Worm (Caenorhabditis elegans) whole organism, L4 larva: ENCODE measurements around the gene skpt-1.

Experiments used
- D1046.2 ChIP-seq: fragments of 200-800 bp; sonication (Bioruptor generic); IDR thresholded peaks from 2 replicates; pipeline ENCODE4 v1.3.6; 2022; ENCODE audit warnings: missing genetic modification characterization, missing compliant biosample characterization
- F37D6.2 ChIP-seq: sonication (generic microtip); optimal IDR thresholded peaks from 2 replicates; lab custom pipeline; 2016; ENCODE audit warnings: mild to moderate bottlenecking, missing genetic modification characterization, missing compliant biosample characterization
- F44E2.7 ChIP-seq: fragments of 200-800 bp; sonication (Bioruptor generic); IDR thresholded peaks from 2 replicates; pipeline ENCODE4 v2.1.2; 2022; ENCODE audit warnings: missing genetic modification characterization, missing compliant biosample characterization
- T26A8.4 ChIP-seq: fragments of 200-800 bp; sonication (Bioruptor generic); IDR thresholded peaks from 2 replicates; pipeline ENCODE4 v1.3.6; 2022; ENCODE audit warnings: missing genetic modification characterization, missing compliant biosample characterization
- Y105C5A.15 ChIP-seq: fragments of 200-800 bp; sonication (Bioruptor generic); IDR thresholded peaks from 2 replicates; pipeline ENCODE4 v1.3.6; 2022; ENCODE audit warnings: missing genetic modification characterization, missing compliant biosample characterization
- Y48G9A.11 ChIP-seq: fragments of 200-800 bp; sonication (Bioruptor generic); IDR thresholded peaks from 2 replicates; pipeline ENCODE4 v1.3.6; 2022; ENCODE audit warnings: missing genetic modification reagents, missing genetic modification characterization, missing compliant biosample characterization
- aha-1 ChIP-seq: fragments of 150-350 bp; peaks from one replicate; lab custom pipeline; 2014; ENCODE audit warnings: missing biosample characterization, missing genetic modification characterization
- aly-2 ChIP-seq: sonication (generic microtip); optimal IDR thresholded peaks from 2 replicates; lab custom pipeline; 2018; ENCODE audit warnings: missing biosample characterization, missing genetic modification characterization
- ama-1 ChIP-seq: fragments of 150-350 bp; optimal IDR thresholded peaks from 2 replicates; lab custom pipeline; 2014; ENCODE audit warnings: inconsistent platforms, mixed read lengths
- arid-1 ChIP-seq: fragments of 200-800 bp; sonication (Bioruptor generic); conservative IDR thresholded peaks from 2 replicates; pipeline ENCODE4 v1.3.6; 2022; ENCODE audit warnings: missing genetic modification reagents, missing genetic modification characterization, missing compliant biosample characterization
- attf-4 ChIP-seq: sonication (generic microtip); optimal IDR thresholded peaks from 3 replicates; lab custom pipeline; 2017; ENCODE audit warnings: missing biosample characterization, missing genetic modification characterization
- ceh-28 ChIP-seq: fragments of 150-350 bp; optimal IDR thresholded peaks from 2 replicates; lab custom pipeline; 2014; ENCODE audit warnings: missing biosample characterization, missing genetic modification reagents, missing genetic modification characterization
- ceh-44 ChIP-seq: fragments of 200-800 bp; sonication (Bioruptor generic); IDR thresholded peaks from 2 replicates; pipeline ENCODE4 v1.3.6; 2022; ENCODE audit warnings: missing genetic modification reagents, missing genetic modification characterization, missing compliant biosample characterization
- dpl-1 ChIP-seq: fragments of 150-350 bp; optimal IDR thresholded peaks from 2 replicates; lab custom pipeline; 2014; ENCODE audit warnings: missing biosample characterization, missing genetic modification reagents, missing genetic modification characterization
- hlh-11 ChIP-seq: fragments of 200-800 bp; sonication (Bioruptor generic); optimal IDR thresholded peaks from 2 replicates; lab custom pipeline; 2018; ENCODE audit warnings: mild to moderate bottlenecking, missing genetic modification characterization, missing compliant biosample characterization
- hmg-1.1 ChIP-seq: fragments of 200-800 bp; sonication (Bioruptor generic); IDR thresholded peaks from 2 replicates; pipeline ENCODE4 v1.3.6; 2022; ENCODE audit warnings: missing genetic modification reagents, missing genetic modification characterization, missing compliant biosample characterization
- lim-7 ChIP-seq: fragments of 200-800 bp; sonication (Bioruptor generic); IDR thresholded peaks from 2 replicates; pipeline ENCODE4 v1.3.6; 2022; ENCODE audit warnings: missing genetic modification characterization, missing compliant biosample characterization
- lin-1 ChIP-seq: fragments of 200-800 bp; sonication (Bioruptor generic); IDR thresholded peaks from 2 replicates; pipeline ENCODE4 v1.3.6; 2022; ENCODE audit warnings: missing genetic modification reagents, missing genetic modification characterization, missing compliant biosample characterization
- lin-13 ChIP-seq: fragments of 150-350 bp; optimal IDR thresholded peaks from 2 replicates; lab custom pipeline; 2014; ENCODE audit warnings: missing biosample characterization, missing genetic modification reagents, missing genetic modification characterization
- mdl-1 ChIP-seq, 2 experiments: fragments of 150-350 bp in 1 of 2; sonication (generic microtip) in 1 of 2; optimal IDR thresholded peaks; 2 replicates each; lab custom pipeline; 2014 to 2017; ENCODE audit warnings: missing biosample characterization in 2 of 2, missing genetic modification characterization in 2 of 2
- mxl-3 ChIP-seq: fragments of 200-800 bp; sonication (Bioruptor generic); optimal IDR thresholded peaks from 2 replicates; lab custom pipeline; 2018; ENCODE audit warnings: mild to moderate bottlenecking, missing genetic modification characterization, missing compliant biosample characterization
- nhr-25 ChIP-seq: sonication (generic microtip); optimal IDR thresholded peaks from 2 replicates; lab custom pipeline; 2017; ENCODE audit warnings: missing genetic modification characterization, mild to moderate bottlenecking, missing compliant biosample characterization, antibody characterized with exemption, moderate library complexity, borderline replicate concordance; ENCODE audit not compliant: insufficient read depth
- nhr-28 ChIP-seq: fragments of 150-350 bp; optimal IDR thresholded peaks from 2 replicates; lab custom pipeline; 2014; ENCODE audit warnings: missing biosample characterization, missing genetic modification characterization
- nhr-48 ChIP-seq: sonication (generic microtip); optimal IDR thresholded peaks from 2 replicates; lab custom pipeline; 2016; ENCODE audit warnings: mild to moderate bottlenecking, missing genetic modification characterization, missing compliant biosample characterization
- pha-4 ChIP-seq, 2 experiments: fragments of 150-350 bp in 1 of 2; fragments of 200-800 bp in 1 of 2; sonication (Bioruptor generic) in 1 of 2; IDR thresholded peaks in 1 of 2; optimal IDR thresholded peaks in 1 of 2; 2 replicates each; pipeline versions ENCODE4 v1.3.6 to Lab custom; 2014 to 2022; ENCODE audit warnings: missing genetic modification characterization in 2 of 2, missing genetic modification reagents in 2 of 2, missing biosample characterization in 1 of 2, missing compliant biosample characterization in 1 of 2
- pqm-1 ChIP-seq: sonication (generic microtip); optimal IDR thresholded peaks from 2 replicates; lab custom pipeline; 2017; ENCODE audit warnings: missing biosample characterization, missing genetic modification characterization
- rbr-2 ChIP-seq: sonication (generic microtip); optimal IDR thresholded peaks from 2 replicates; lab custom pipeline; 2016; ENCODE audit warnings: missing genotype, missing genetic modification characterization, missing compliant biosample characterization
- sdz-12 ChIP-seq: fragments of 200-800 bp; sonication (Bioruptor generic); optimal IDR thresholded peaks from 2 replicates; lab custom pipeline; 2018; ENCODE audit warnings: mild to moderate bottlenecking, missing genetic modification characterization, missing compliant biosample characterization
- set-16 ChIP-seq: fragments of 200-800 bp; sonication (Bioruptor generic); IDR thresholded peaks from 2 replicates; pipeline ENCODE4 v1.3.6; 2022; ENCODE audit warnings: missing genetic modification reagents, missing genetic modification characterization, missing compliant biosample characterization
- snpc-1.2 ChIP-seq: fragments of 200-800 bp; sonication (Bioruptor generic); IDR thresholded peaks from 2 replicates; pipeline ENCODE4 v1.3.6; 2022; ENCODE audit warnings: missing genetic modification reagents, missing genetic modification characterization, missing compliant biosample characterization
- snpc-4 ChIP-seq: fragments of 150-350 bp; optimal IDR thresholded peaks from 2 replicates; lab custom pipeline; 2014; ENCODE audit warnings: missing biosample characterization, missing genetic modification characterization

Gene skpt-1

DNA sequence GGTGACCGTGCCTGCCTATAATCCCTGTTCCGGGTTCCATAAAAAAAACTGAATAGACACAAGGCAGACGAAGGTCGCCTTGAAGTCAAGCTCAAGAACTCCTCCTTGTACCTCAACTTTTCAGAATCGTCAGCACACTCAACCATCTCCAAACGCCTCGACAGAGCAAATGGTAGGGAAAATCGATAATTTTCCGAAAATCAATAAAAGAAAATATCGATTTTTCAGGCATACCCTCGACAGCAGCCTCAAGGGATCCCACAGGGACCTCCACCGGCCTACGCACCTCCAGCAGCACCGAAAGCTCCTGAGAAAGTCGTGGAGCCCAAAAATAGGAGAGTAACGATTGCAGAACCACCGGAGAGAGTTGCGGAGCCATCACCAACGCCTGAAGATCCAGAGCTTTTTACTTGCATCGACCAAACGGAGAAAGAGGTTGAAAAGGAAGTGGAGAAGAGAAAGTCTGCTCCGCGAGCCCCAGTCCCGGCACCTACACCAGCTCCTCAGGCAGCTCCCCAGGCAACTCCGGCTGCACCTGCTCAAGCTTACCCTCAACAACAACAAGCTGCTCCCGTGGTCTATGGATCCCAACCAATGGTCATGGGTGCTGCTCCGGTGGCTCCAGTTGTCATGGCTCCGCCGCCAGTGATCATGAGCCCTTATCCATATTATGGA lies 31.4 kb upstream of the skpt-1 start:
- TF ChIP-seq pha-4 (GFP tag; IDR thresholded peaks at IDR 0.05; lab: Robert Waterston, UW) (no peak), pha-4 (tag; optimal IDR thresholded peaks at IDR 0.05; lab: Kevin White, UChicago) (no peak), ceh-28 (tag; lab: Kevin White, UChicago) (peak; percentile 86), hmg-1.1 (GFP tag; lab: Robert Waterston, UW) (0 out of 2 replicates have a peak, but pooled peaks have one; percentile 9), set-16 (GFP tag; lab: Robert Waterston, UW) (peak; percentile 91), arid-1 (GFP tag; lab: Robert Waterston, UW) (no peak), lim-7 (GFP tag; lab: Robert Waterston, UW) (0 out of 2 replicates have a peak, but pooled peaks have one; percentile 45)

DNA sequence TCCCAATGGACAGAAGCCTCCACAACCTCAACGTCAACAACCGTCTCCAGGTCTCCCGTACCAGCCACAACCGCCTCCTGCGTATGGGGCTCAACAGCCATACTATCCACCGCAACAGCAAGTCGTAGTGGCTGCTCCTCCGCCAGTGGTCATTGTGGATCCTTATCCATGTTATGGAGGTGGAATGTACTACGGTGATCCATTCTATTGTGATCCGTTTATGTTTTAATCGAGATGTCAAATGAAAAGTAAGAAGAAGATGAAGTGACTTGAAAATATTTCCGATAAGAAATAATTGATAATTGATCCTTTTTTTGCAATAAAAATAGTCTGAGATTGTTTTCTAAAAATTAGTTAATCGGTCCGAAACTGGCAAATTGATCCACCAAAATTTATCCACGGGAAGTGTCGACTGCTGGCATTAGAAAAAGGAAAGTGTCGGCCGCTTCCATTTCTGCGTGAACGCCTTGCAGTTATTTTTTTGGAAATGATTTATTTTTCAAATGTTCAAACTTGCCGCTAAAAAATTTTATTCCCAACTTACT lies 30.7 kb upstream of the skpt-1 start, which contains the start of the genes R02F2.6 and R02F2.5:
TSS of gene R02F2.6 (minus strand) at position 101 of the 545 bp plus-strand sequence.
TSS of gene R02F2.5 (plus strand) at position 495 of the 545 bp plus-strand sequence.
- TF ChIP-seq snpc-1.2 (GFP tag; lab: Robert Waterston, UW) (no peak), ama-1 (lab: Kevin White, UChicago) (no peak), sdz-12 (GFP tag; lab: Kevin White, UChicago) (no peak), dpl-1 (GFP tag; lab: Kevin White, UChicago) (no peak), F44E2.7 (GFP tag; lab: Robert Waterston, UW) (no peak), nhr-25 (tag; lab: Kevin White, UChicago) (no peak), lin-13 (no peak), set-16 (GFP tag; lab: Robert Waterston, UW) (peak; percentile 48; the same call in 1 of the 2 replicates), aha-1 (tag; lab: Kevin White, UChicago) (peak; percentile 83), rbr-2 (no peak), snpc-4 (no peak)

DNA sequence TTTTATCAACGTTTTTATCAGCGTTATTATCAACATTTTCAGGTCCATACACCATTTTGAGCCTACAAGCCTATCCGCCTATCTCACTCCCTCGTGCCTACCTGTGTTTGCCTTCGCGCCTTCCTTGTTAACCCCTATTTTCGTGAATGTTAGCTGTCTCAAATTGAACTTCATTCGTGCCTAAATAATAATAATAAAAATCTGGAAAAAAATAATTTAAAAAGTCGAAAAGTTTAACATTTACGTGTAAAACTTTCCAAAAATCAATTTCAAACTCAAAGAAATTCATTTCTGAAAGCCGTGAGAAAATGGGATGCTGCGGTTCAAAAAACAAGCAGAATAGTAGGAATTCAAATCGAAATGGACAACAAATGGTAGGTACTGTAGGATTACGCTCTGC lies 29.8 kb upstream of the skpt-1 start, which contains the start of gene R02F2.10:
TSS of gene R02F2.10 (plus strand) at position 301 of the 400 bp plus-strand sequence.
- TF ChIP-seq D1046.2 (GFP tag; lab: Robert Waterston, UW) (no peak), attf-4 (tag; lab: Kevin White, UChicago) (no peak), lin-13 (no peak), aha-1 (tag; lab: Kevin White, UChicago) (peak; percentile 48)

DNA sequence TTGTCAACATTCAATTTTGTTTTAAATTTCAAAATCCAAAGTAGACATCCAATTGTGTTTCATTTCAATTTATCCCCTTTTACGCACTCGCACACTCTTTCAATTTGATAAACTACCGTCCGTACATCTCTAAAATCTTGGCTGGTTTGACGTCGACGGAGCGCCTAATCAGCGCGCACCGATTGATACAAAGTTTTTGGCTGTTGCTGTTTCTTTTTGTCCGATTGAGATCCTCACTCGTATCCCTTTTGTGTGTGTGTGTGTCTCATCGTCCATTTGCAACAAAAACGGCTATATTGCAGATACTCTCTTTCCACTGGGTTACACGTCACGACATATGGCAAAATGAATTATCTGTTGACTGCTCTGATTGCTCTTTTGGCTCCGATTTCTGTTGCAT lies 26.0 kb upstream of the skpt-1 start, which contains the start of gene lon-1:
TSS of gene lon-1 (plus strand) at position 301 of the 400 bp plus-strand sequence.
- TF ChIP-seq Y48G9A.11 (GFP tag; lab: Robert Waterston, UW) = no peak
- TF ChIP-seq mxl-3 (GFP tag; lab: Kevin White, UChicago) = peak; percentile 16

DNA sequence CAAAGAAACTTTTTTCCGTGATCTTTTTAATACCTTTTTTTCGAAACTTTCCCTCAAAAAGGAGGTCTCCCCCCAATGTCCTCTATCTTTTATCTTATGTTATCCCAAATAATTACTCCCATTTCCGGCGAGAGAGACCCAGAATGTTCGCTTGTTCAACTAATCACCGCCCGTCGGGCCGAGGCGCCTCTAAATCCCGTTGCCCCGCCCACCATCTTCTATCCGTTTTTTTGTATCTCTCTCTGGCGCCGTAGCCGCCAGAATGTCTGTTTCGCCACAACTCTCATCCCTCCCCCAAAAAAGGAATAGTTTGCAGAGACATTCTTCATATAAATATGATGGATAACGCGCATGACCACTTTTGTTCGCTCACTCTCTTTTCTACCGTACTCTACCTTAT lies 24.5 kb upstream of the skpt-1 start:
- no peak for TF ChIP-seq ceh-44 (GFP tag; lab: Robert Waterston, UW)
- TF ChIP-seq lin-1 (GFP tag; lab: Robert Waterston, UW) = 0 out of 2 replicates have a peak, but pooled peaks have one; percentile 51
- 0 out of 2 replicates have a peak, but pooled peaks have one; percentile 48 for TF ChIP-seq T26A8.4 (GFP tag; lab: Robert Waterston, UW)
- TF ChIP-seq aha-1 (tag; lab: Kevin White, UChicago) = peak; percentile 38
- TF ChIP-seq Y105C5A.15 (GFP tag; lab: Robert Waterston, UW) = no peak
- TF ChIP-seq mdl-1 (tag; optimal IDR thresholded peaks at IDR 0.05; lab: Kevin White, UChicago) = peak in 1 of 2 experiments; percentile 74
- peak; percentile 9 for TF ChIP-seq dpl-1 (GFP tag; lab: Kevin White, UChicago)
- TF ChIP-seq nhr-28 (tag; lab: Kevin White, UChicago) = peak; percentile 42
- TF ChIP-seq nhr-48 (tag; lab: Kevin White, UChicago) = peak; percentile 74
- no peak for TF ChIP-seq aly-2
- TF ChIP-seq nhr-25 (tag; lab: Kevin White, UChicago) = no peak
- peak; percentile 58 for TF ChIP-seq mxl-3 (GFP tag; lab: Kevin White, UChicago)
- TF ChIP-seq hlh-11 (tag; lab: Kevin White, UChicago) = peak; percentile 72
- no peak for TF ChIP-seq F37D6.2 (tag; lab: Kevin White, UChicago)
- TF ChIP-seq pqm-1 (tag; lab: Kevin White, UChicago) = no peak
